Worm (Caenorhabditis elegans): ENCODE results near the gene T04F3.4.

T04F3.4 gene

DNA sequence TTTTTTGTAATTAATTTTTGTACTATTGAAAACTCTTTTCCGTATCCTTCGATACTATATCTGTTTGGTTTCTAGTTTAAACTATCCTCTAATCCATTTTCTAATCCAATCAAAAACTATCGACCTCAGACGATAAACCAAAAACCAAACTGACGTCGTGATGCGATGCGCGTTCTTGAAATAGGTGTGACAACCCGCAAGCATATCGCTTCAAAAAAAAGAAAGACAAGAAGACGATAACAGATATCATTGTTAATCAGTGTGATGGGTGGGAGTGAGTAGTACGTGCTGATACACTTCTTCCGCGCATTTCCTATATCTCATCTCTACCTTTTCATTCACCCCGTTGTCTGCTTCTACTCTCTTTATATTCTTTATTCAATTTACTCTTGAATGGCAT, 23.0 kb downstream of the T04F3.4 start, which contains the start of gene T04F3.1:
Gene T04F3.1, plus strand, starts transcription at position 246 of the 400 bp plus-strand sequence.
- TF ChIP-seq ceh-100 (GFP tag; IDR thresholded peaks at IDR 0.05) (no peak), rcor-1 (GFP tag; IDR thresholded peaks at IDR 0.05) (no peak), egl-18 (GFP tag; IDR thresholded peaks at IDR 0.05) (no peak), mcd-1 (GFP tag; IDR thresholded peaks at IDR 0.05) (no peak), C17E4.6 (GFP tag; IDR thresholded peaks at IDR 0.05) (no peak), T26A5.8 (tag; optimal IDR thresholded peaks at IDR 0.05) (no peak), repo-1 (tag; optimal IDR thresholded peaks at IDR 0.05) (no peak), cebp-1 (GFP tag; IDR thresholded peaks at IDR 0.05) (no peak), cebp-1 (tag; optimal IDR thresholded peaks at IDR 0.05) (no peak), nhr-90 (tag; optimal IDR thresholded peaks at IDR 0.05) (no peak), hmg-20 (GFP tag; IDR thresholded peaks at IDR 0.05) (no peak)

DNA sequence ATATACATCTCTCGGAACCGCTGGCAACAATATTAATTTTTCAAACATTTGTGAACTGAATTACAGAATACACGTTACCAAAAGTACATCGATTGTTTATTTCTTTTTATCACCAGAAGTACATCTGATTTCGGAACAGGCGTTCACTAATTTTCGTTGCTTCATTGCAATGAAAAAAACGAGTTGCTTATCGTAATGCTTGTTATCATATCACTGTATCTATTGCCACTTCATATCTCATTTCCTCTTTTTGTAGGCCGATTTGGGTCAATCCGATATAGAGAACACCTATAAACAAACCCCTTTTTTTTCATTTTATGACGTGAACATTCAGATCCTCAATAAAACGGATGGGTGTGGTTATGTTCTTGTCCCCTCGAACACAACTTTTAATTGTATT, 25.5 kb downstream of the T04F3.4 start:
- TF ChIP-seq repo-1 (tag; optimal IDR thresholded peaks at IDR 0.05) (no peak), zim-3 (tag; optimal IDR thresholded peaks at IDR 0.05) (no peak), mel-28 (tag; optimal IDR thresholded peaks at IDR 0.05; ENCODE audit: borderline replicate concordance) (no peak), F55B11.4 (tag; optimal IDR thresholded peaks at IDR 0.05; ENCODE audit: borderline replicate concordance, insufficient read depth) (no peak), sdz-38 (tag; optimal IDR thresholded peaks at IDR 0.05) (no peak), mes-4 (tag; optimal IDR thresholded peaks at IDR 0.05) (no peak), pbrm-1 (GFP tag; IDR thresholded peaks at IDR 0.05) (no peak), F49E8.2 (tag; optimal IDR thresholded peaks at IDR 0.05; ENCODE audit: insufficient read depth) (no peak), Y53G8AR.9 (GFP tag; conservative IDR thresholded peaks at IDR 0.05) (no peak), nfya-1 (tag; optimal IDR thresholded peaks at IDR 0.05; ENCODE audit: borderline replicate concordance, insufficient read depth) (no peak), chd-7 (tag; optimal IDR thresholded peaks at IDR 0.05) (no peak), mxl-1 (tag; optimal IDR thresholded peaks at IDR 0.05) (no peak), ekl-4 (GFP tag; IDR thresholded peaks at IDR 0.05) (no peak)

DNA sequence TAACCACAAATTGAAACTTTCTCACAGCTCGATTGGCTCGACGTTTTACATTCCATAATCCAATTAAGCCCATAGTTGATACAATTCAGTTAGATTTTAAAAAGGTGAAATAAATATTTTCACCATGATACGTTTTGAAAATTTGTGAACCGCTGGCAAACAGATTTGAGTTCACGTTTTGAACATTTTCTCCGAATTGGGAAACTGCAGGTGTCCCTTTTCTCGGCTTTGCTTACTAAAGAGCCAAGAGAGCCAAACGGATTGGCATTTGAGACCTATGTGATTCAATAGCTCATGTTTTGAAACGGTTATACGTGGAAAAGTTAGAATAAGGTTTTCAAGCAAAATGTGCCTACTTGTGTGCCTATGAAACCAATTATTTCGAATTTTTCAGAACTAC, 26.0 kb downstream of the T04F3.4 start, which contains the start of gene spe-42:
Gene spe-42, minus strand, starts transcription at position 101 of the 400 bp plus-strand sequence.
- TF ChIP-seq dpl-1 (GFP tag; optimal IDR thresholded peaks at IDR 0.05) (no peak), F37B4.10 (GFP tag; IDR thresholded peaks at IDR 0.05) (no peak), athp-1 (tag; optimal IDR thresholded peaks at IDR 0.05) (no peak)

DNA sequence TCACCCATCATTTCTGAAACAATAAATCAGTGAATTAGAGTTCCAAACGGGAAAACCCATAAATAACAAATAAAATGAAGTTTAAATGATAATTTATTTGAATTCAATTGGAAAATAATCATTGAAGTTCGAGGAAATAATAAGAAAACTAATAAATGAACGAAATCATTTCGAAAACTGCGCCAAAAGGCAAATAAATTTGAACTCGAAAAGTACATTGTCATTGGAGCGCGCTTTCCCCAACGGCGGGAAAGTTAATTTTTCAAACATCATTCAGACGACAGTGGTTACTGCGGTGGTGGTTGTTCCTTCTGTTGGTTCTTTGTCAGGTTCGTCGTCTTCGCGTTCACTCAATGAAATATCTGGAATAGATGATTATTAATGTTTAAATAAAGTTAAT, 29.4 kb downstream of the T04F3.4 start, which contains the start of gene npp-22:
Gene npp-22, minus strand, starts transcription at position 13 of the 400 bp plus-strand sequence.
- TF ChIP-seq Y53F4B.3 (GFP tag; IDR thresholded peaks at IDR 0.05) (no peak), F37B4.10 (GFP tag; IDR thresholded peaks at IDR 0.05) (no peak), aptf-2 (GFP tag; conservative IDR thresholded peaks at IDR 0.05) (0 out of 2 replicates have a peak, but pooled peaks have one; percentile 46), lsl-1 (GFP tag; optimal IDR thresholded peaks at IDR 0.05) (peak; percentile 40), lsy-27 (tag; optimal IDR thresholded peaks at IDR 0.05; ENCODE audit: borderline replicate concordance, insufficient read depth) (no peak), lin-54 (GFP tag; optimal IDR thresholded peaks at IDR 0.05) (peak; percentile 90), him-1 (tag; optimal IDR thresholded peaks at IDR 0.05) (no peak), snpc-3.4 (tag; optimal IDR thresholded peaks at IDR 0.05) (peak; percentile 14), hlh-12 (tag; optimal IDR thresholded peaks at IDR 0.05) (no peak), mcd-1 (GFP tag; IDR thresholded peaks at IDR 0.05) (peak; percentile 89), unc-130 (GFP tag; optimal IDR thresholded peaks at IDR 0.05) (no peak), lin-40 (tag; optimal IDR thresholded peaks at IDR 0.05) (no peak), gei-17 (GFP tag; optimal IDR thresholded peaks at IDR 0.05) (no peak), lin-35 (GFP tag; optimal IDR thresholded peaks at IDR 0.05) (peak in 1 of 3 experiments; percentile 61), ceh-58 (GFP tag; IDR thresholded peaks at IDR 0.05) (no peak), bed-1 (GFP tag; IDR thresholded peaks at IDR 0.05) (no peak), efl-1 (GFP tag; optimal IDR thresholded peaks at IDR 0.05) (peak; percentile 89), let-607 (tag; optimal IDR thresholded peaks at IDR 0.05) (no peak), dpff-1 (tag; optimal IDR thresholded peaks at IDR 0.05) (no peak), ztf-25 (GFP tag; IDR thresholded peaks at IDR 0.05) (no peak), D2030.7 (GFP tag; IDR thresholded peaks at IDR 0.05) (0 out of 2 replicates have a peak, but pooled peaks have one; percentile 22), dpl-1 (GFP tag; optimal IDR thresholded peaks at IDR 0.05) (peak; percentile 85)

Measured in whole organism, young adult.